Fruit fly (Drosophila melanogaster): ENCODE results near the gene CG12237.
A peak's percentile ranks its signal among the peaks of the same experiment; 100 is the strongest.

dm6 chrX:19684048-19684447, 41.4 kb upstream of the CG12237 start:
- TF ChIP-seq cic (GFP tag; optimal IDR thresholded peaks at IDR 0.05) (no peak), tj (GFP tag; optimal IDR thresholded peaks at IDR 0.05) (no peak), CG7101 (tag; optimal IDR thresholded peaks at IDR 0.05) (no peak), kay (GFP tag; ENCODE audit: borderline replicate concordance) (no peak), CG33017 (tag; optimal IDR thresholded peaks at IDR 0.05) (no peak), pad (GFP tag; optimal IDR thresholded peaks at IDR 0.05) (no peak), Clk (GFP tag; optimal IDR thresholded peaks at IDR 0.05) (no peak), CG7045 (GFP tag; optimal IDR thresholded peaks at IDR 0.05) (no peak), CG12768 (GFP tag; optimal IDR thresholded peaks at IDR 0.05) (peak; percentile 19)
